Fruit fly (Drosophila melanogaster): ENCODE data around the gene Timp.
A peak's percentile ranks its signal among the peaks of the same experiment; 100 is the strongest.

dm6 chr3R:10161163-10161562 lies 51.6 kb downstream of the Timp start, which contains the start of gene CG6254:
- TF ChIP-seq CG5204 (GFP tag; optimal IDR thresholded peaks at IDR 0.05), result peak; percentile 20
- TF ChIP-seq CG7045 (GFP tag; optimal IDR thresholded peaks at IDR 0.05), result peak; percentile 27
- no peak for TF ChIP-seq CG11617 (GFP tag; optimal IDR thresholded peaks at IDR 0.05)
- TF ChIP-seq Mnt (GFP tag; optimal IDR thresholded peaks at IDR 0.05), result no peak
- peak; percentile 13 for TF ChIP-seq CG1620 (GFP tag; optimal IDR thresholded peaks at IDR 0.05)
- peak; percentile 65 for TF ChIP-seq bab1 (GFP tag; optimal IDR thresholded peaks at IDR 0.05)
